Fruit fly (Drosophila melanogaster) whole organism, embryonic: ENCODE results near the gene Rift.

Source experiments
- Abd-B ChIP-seq: fragments of 200-800 bp; sonication (Bioruptor generic); optimal IDR thresholded peaks from 2 replicates; lab custom pipeline; 2018; ENCODE audit warnings: missing biosample characterization, mild to moderate bottlenecking, missing genetic modification characterization, moderate library complexity
- Atf-2 ChIP-seq: fragments of 200-800 bp; sonication (Bioruptor generic); optimal IDR thresholded peaks from 2 replicates; lab custom pipeline; 2016; ENCODE audit warnings: missing biosample characterization, missing genetic modification characterization
- CG10462 ChIP-seq: fragments of 200-800 bp; sonication (Bioruptor generic); optimal IDR thresholded peaks from 2 replicates; lab custom pipeline; 2016; ENCODE audit warnings: missing biosample characterization, missing genetic modification characterization
- CG11504 ChIP-seq: fragments of 200-800 bp; sonication (Bioruptor generic); optimal IDR thresholded peaks from 3 replicates; lab custom pipeline; 2019; ENCODE audit warnings: missing biosample characterization, mild to moderate bottlenecking, missing genetic modification characterization, moderate library complexity
- CG12155 ChIP-seq: fragments of 200-800 bp; sonication (Bioruptor generic); optimal IDR thresholded peaks from 3 replicates; lab custom pipeline; 2016; ENCODE audit warnings: missing biosample characterization, missing genetic modification characterization
- CG12391 ChIP-seq: fragments of 200-800 bp; sonication (Bioruptor generic); optimal IDR thresholded peaks from 3 replicates; lab custom pipeline; 2018; ENCODE audit warnings: missing biosample characterization, mild to moderate bottlenecking, missing genetic modification characterization, moderate library complexity
- CG15073 ChIP-seq: fragments of 200-800 bp; sonication (Bioruptor generic); optimal IDR thresholded peaks from 2 replicates; lab custom pipeline; 2016; ENCODE audit warnings: missing biosample characterization, missing genetic modification characterization
- CG15479 ChIP-seq: fragments of 200-800 bp; sonication (Bioruptor generic); optimal IDR thresholded peaks from 3 replicates; lab custom pipeline; 2019; ENCODE audit warnings: missing biosample characterization, mild to moderate bottlenecking, missing genetic modification characterization, moderate library complexity
- CG1603 ChIP-seq: fragments of 200-800 bp; sonication (Bioruptor generic); optimal IDR thresholded peaks from 2 replicates; lab custom pipeline; 2019; ENCODE audit warnings: missing biosample characterization, mild to moderate bottlenecking, missing genetic modification characterization, moderate library complexity
- CG3065 ChIP-seq: fragments of 200-800 bp; sonication (Bioruptor generic); optimal IDR thresholded peaks from 2 replicates; lab custom pipeline; 2016; ENCODE audit warnings: missing biosample characterization, missing genetic modification characterization
- CG34224 ChIP-seq: fragments of 200-800 bp; sonication (Bioruptor generic); IDR thresholded peaks from 3 replicates; pipeline ENCODE4 v1.3.6; 2022; ENCODE audit warnings: missing biosample characterization, missing genetic modification characterization; ENCODE audit not compliant: partially characterized antibody
- CG34376 ChIP-seq: fragments of 200-800 bp; sonication (Bioruptor generic); optimal IDR thresholded peaks from 2 replicates; lab custom pipeline; 2018; ENCODE audit warnings: missing biosample characterization, mild to moderate bottlenecking, missing genetic modification characterization
- CG3847 ChIP-seq: fragments of 200-800 bp; sonication (Bioruptor generic); IDR thresholded peaks from 2 replicates; pipeline ENCODE4 v1.3.6; 2022; ENCODE audit warnings: missing biosample characterization, missing genetic modification characterization
- CG4404 ChIP-seq: fragments of 200-800 bp; sonication (Bioruptor generic); IDR thresholded peaks from 2 replicates; pipeline ENCODE4 v1.3.6; 2022; ENCODE audit warnings: missing biosample characterization, missing genetic modification characterization
- CG8765 ChIP-seq: fragments of 200-800 bp; sonication (Bioruptor generic); IDR thresholded peaks from 2 replicates; pipeline ENCODE4 v1.3.6; 2022; ENCODE audit warnings: missing biosample characterization, missing genetic modification characterization
- CG9817 ChIP-seq: fragments of 200-800 bp; sonication (Bioruptor generic); optimal IDR thresholded peaks from 2 replicates; lab custom pipeline; 2018; ENCODE audit warnings: missing biosample characterization, mild to moderate bottlenecking, missing genetic modification characterization, moderate library complexity
- D ChIP-seq, 2 experiments: fragments of 200-800 bp in 1 of 2; fragments of >200 bp in 1 of 2; sonication (Bioruptor generic) in 1 of 2; optimal IDR thresholded peaks; 2 replicates in 1 of 2; 3 replicates in 1 of 2; lab custom pipeline; 2017; ENCODE audit warnings: mild to moderate bottlenecking in 1 of 2, missing biosample characterization in 1 of 2, missing genetic modification characterization in 1 of 2, missing genetic modification reagents in 1 of 2
- Dp ChIP-seq: fragments of 200-800 bp; sonication (Bioruptor generic); optimal IDR thresholded peaks from 2 replicates; lab custom pipeline; 2018; ENCODE audit warnings: missing biosample characterization, mild to moderate bottlenecking, missing genetic modification characterization, moderate library complexity
- E2f1 ChIP-seq: fragments of 200-800 bp; sonication (Bioruptor generic); IDR thresholded peaks from 2 replicates; pipeline ENCODE4 v1.3.6; 2022; ENCODE audit warnings: missing biosample characterization, missing genetic modification characterization
- Fer1 ChIP-seq: fragments of 200-800 bp; sonication (Bioruptor generic); optimal IDR thresholded peaks from 2 replicates; lab custom pipeline; 2017; ENCODE audit warnings: missing biosample characterization, mild to moderate bottlenecking, missing genetic modification characterization
- Hr3 ChIP-seq: fragments of 200-800 bp; sonication (Bioruptor generic); optimal IDR thresholded peaks from 3 replicates; lab custom pipeline; 2016; ENCODE audit warnings: missing biosample characterization, missing genetic modification characterization
- Kr ChIP-seq: fragments of 200-800 bp; sonication (Bioruptor generic); optimal IDR thresholded peaks from 2 replicates; lab custom pipeline; 2017; ENCODE audit warnings: missing biosample characterization, mild to moderate bottlenecking, missing genetic modification characterization
- NfI ChIP-seq: fragments of 200-800 bp; sonication (Bioruptor generic); optimal IDR thresholded peaks from 3 replicates; lab custom pipeline; 2018; ENCODE audit warnings: missing biosample characterization, mild to moderate bottlenecking, missing genetic modification characterization, moderate library complexity
- PHDP ChIP-seq: fragments of 200-800 bp; sonication (Bioruptor generic); optimal IDR thresholded peaks from 3 replicates; lab custom pipeline; 2018; ENCODE audit warnings: missing biosample characterization, mild to moderate bottlenecking, missing genetic modification characterization, moderate library complexity
- Trl ChIP-seq, 3 experiments: fragments of >200 bp in 2 of 3; fragments of 200-800 bp in 1 of 3; sonication (Bioruptor generic) in 1 of 3; optimal IDR thresholded peaks; 2 replicates in 1 of 3; 3 replicates in 2 of 3; lab custom pipeline; 2016 to 2017; ENCODE audit warnings: missing biosample characterization in 1 of 3, missing genetic modification characterization in 1 of 3
- Xbp1 ChIP-seq: fragments of 200-800 bp; sonication (Bioruptor generic); optimal IDR thresholded peaks from 3 replicates; lab custom pipeline; 2016; ENCODE audit warnings: missing biosample characterization, mild to moderate bottlenecking, missing genetic modification characterization
- bbx ChIP-seq: fragments of 200-800 bp; sonication (Bioruptor generic); IDR thresholded peaks from 2 replicates; pipeline ENCODE4 v1.3.6; 2022; ENCODE audit warnings: missing biosample characterization, missing genetic modification characterization; ENCODE audit not compliant: partially characterized antibody
- bowl ChIP-seq: fragments of 200-800 bp; sonication (Bioruptor generic); IDR thresholded peaks from 2 replicates; pipeline ENCODE4 v1.3.6; 2022; ENCODE audit warnings: missing biosample characterization, missing genetic modification characterization
- btn ChIP-seq: fragments of 200-800 bp; sonication (Bioruptor generic); optimal IDR thresholded peaks from 2 replicates; lab custom pipeline; 2016; ENCODE audit warnings: missing biosample characterization, missing genetic modification characterization
- dan ChIP-seq: fragments of 200-800 bp; sonication (Bioruptor generic); IDR thresholded peaks from 2 replicates; pipeline ENCODE4 v1.3.6; 2022; ENCODE audit warnings: missing biosample characterization, missing genetic modification characterization
- ewg ChIP-seq: fragments of 200-800 bp; sonication (Bioruptor generic); optimal IDR thresholded peaks from 3 replicates; lab custom pipeline; 2017; ENCODE audit warnings: mild to moderate bottlenecking, missing biosample characterization, missing genetic modification reagents, missing genetic modification characterization
- fd3F ChIP-seq: fragments of 200-800 bp; sonication (Bioruptor generic); optimal IDR thresholded peaks from 2 replicates; lab custom pipeline; 2018; ENCODE audit warnings: missing biosample characterization, mild to moderate bottlenecking, missing genetic modification characterization, moderate library complexity
- grn ChIP-seq: fragments of 200-800 bp; sonication (Bioruptor generic); optimal IDR thresholded peaks from 3 replicates; lab custom pipeline; 2017; ENCODE audit warnings: missing biosample characterization, missing genetic modification characterization
- her ChIP-seq: fragments of 200-800 bp; sonication (Bioruptor generic); optimal IDR thresholded peaks from 2 replicates; lab custom pipeline; 2016; ENCODE audit warnings: missing biosample characterization, missing genetic modification characterization
- lov ChIP-seq, 2 experiments: fragments of 200-800 bp in 1 of 2; fragments of >200 bp in 1 of 2; sonication (Bioruptor generic) in 1 of 2; IDR thresholded peaks in 1 of 2; optimal IDR thresholded peaks in 1 of 2; 2 replicates in 1 of 2; 3 replicates in 1 of 2; pipeline versions ENCODE4 v1.3.6 to Lab custom; 2017 to 2022; ENCODE audit warnings: missing biosample characterization in 1 of 2, missing genetic modification characterization in 1 of 2
- mld ChIP-seq: fragments of 200-800 bp; sonication (Bioruptor generic); IDR thresholded peaks from 3 replicates; pipeline ENCODE4 v1.3.6; 2022; ENCODE audit warnings: missing biosample characterization, missing genetic modification characterization; ENCODE audit not compliant: partially characterized antibody
- pros ChIP-seq: fragments of 200-800 bp; sonication (Bioruptor generic); optimal IDR thresholded peaks from 3 replicates; lab custom pipeline; 2019; ENCODE audit warnings: missing biosample characterization, mild to moderate bottlenecking, missing genetic modification characterization, moderate library complexity
- pzg ChIP-seq: fragments of 200-800 bp; sonication (Bioruptor generic); optimal IDR thresholded peaks from 3 replicates; lab custom pipeline; 2018; ENCODE audit warnings: missing biosample characterization, mild to moderate bottlenecking, missing genetic modification characterization, moderate library complexity
- run ChIP-seq: fragments of 200-800 bp; sonication (Bioruptor generic); optimal IDR thresholded peaks from 3 replicates; lab custom pipeline; 2018; ENCODE audit warnings: missing biosample characterization, mild to moderate bottlenecking, missing genetic modification characterization
- sd ChIP-seq: fragments of 200-800 bp; sonication (Bioruptor generic); optimal IDR thresholded peaks from 3 replicates; lab custom pipeline; 2018; ENCODE audit warnings: missing biosample characterization, mild to moderate bottlenecking, missing genetic modification characterization, moderate library complexity
- stwl ChIP-seq: fragments of 200-800 bp; sonication (Bioruptor generic); optimal IDR thresholded peaks from 3 replicates; lab custom pipeline; 2018; ENCODE audit warnings: missing biosample characterization, mild to moderate bottlenecking, missing genetic modification characterization, moderate library complexity
- sug ChIP-seq: fragments of 200-800 bp; optimal IDR thresholded peaks from 2 replicates; lab custom pipeline; 2019; ENCODE audit warnings: missing biosample characterization, mild to moderate bottlenecking, missing genetic modification characterization, moderate library complexity
- trem ChIP-seq: fragments of 200-800 bp; optimal IDR thresholded peaks from 3 replicates; lab custom pipeline; 2019; ENCODE audit warnings: missing biosample characterization, mild to moderate bottlenecking, missing genetic modification characterization, moderate library complexity
- unc-4 ChIP-seq: fragments of 200-800 bp; sonication (Bioruptor generic); IDR thresholded peaks from 2 replicates; pipeline ENCODE4 v1.3.6; 2022; ENCODE audit warnings: missing biosample characterization, missing genetic modification characterization; ENCODE audit not compliant: partially characterized antibody
- z ChIP-seq: fragments of 200-800 bp; sonication (Bioruptor generic); IDR thresholded peaks from 3 replicates; pipeline ENCODE4 v1.3.6; 2022; ENCODE audit warnings: missing biosample characterization, missing genetic modification characterization
- zen ChIP-seq: fragments of 200-800 bp; sonication (Bioruptor generic); optimal IDR thresholded peaks from 3 replicates; lab custom pipeline; 2018; ENCODE audit warnings: missing biosample characterization, mild to moderate bottlenecking, missing genetic modification characterization, moderate library complexity
- zf30C ChIP-seq: fragments of 200-800 bp; sonication (Bioruptor generic); optimal IDR thresholded peaks from 3 replicates; lab custom pipeline; 2018; ENCODE audit warnings: missing biosample characterization, mild to moderate bottlenecking, missing genetic modification characterization
- zfh2 ChIP-seq: fragments of 200-800 bp; sonication (Bioruptor generic); optimal IDR thresholded peaks from 2 replicates; lab custom pipeline; 2016; ENCODE audit warnings: missing biosample characterization, missing genetic modification characterization

The Rift gene

dm6 chr3R:31800663-31801062, 9.3 kb downstream of the Rift start, which contains the start of gene Ir100a:
Gene Ir100a (plus strand): TSS chr3R:31800963.
- TF ChIP-seq zen (no peak), CG4404 (GFP tag; lab: Robert Waterston, UW) (no peak), sd (tag; lab: Kevin White, UChicago) (no peak), dan (GFP tag; lab: Robert Waterston, UW) (no peak), btn (GFP tag; lab: Kevin White, UChicago) (no peak), pros (no peak), CG8765 (GFP tag; lab: Robert Waterston, UW) (no peak), Atf-2 (GFP tag; lab: Kevin White, UChicago) (no peak), CG15479 (GFP tag; lab: Kevin White, UChicago) (no peak), pzg (GFP tag; lab: Kevin White, UChicago) (no peak), CG10462 (no peak), PHDP (no peak), Fer1 (GFP tag; lab: Kevin White, UChicago) (no peak), fd3F (GFP tag; lab: Kevin White, UChicago) (no peak), zfh2 (GFP tag; lab: Kevin White, UChicago) (no peak), CG12155 (GFP tag; lab: Kevin White, UChicago) (no peak)

- TF ChIP-seq D (optimal IDR thresholded peaks at IDR 0.05; lab: Kevin White, UChicago) = no peak
- TF ChIP-seq D (GFP tag; optimal IDR thresholded peaks at IDR 0.05; lab: Kevin White, UChicago) = no peak
- no peak for TF ChIP-seq CG12391 (tag; lab: Kevin White, UChicago)
- TF ChIP-seq NfI (GFP tag; lab: Kevin White, UChicago) = no peak
- TF ChIP-seq bbx (GFP tag; lab: Robert Waterston, UW) = peak; percentile 37
- TF ChIP-seq CG34224 (GFP tag; lab: Robert Waterston, UW) = peak; percentile 23; the same call in 1 of the 3 replicates
- TF ChIP-seq Xbp1 (GFP tag; lab: Kevin White, UChicago) = no peak
- peak; percentile 48; the same call in 1 of the 3 replicates for TF ChIP-seq mld (GFP tag; lab: Robert Waterston, UW)
- no peak for TF ChIP-seq CG11504 (tag; lab: Kevin White, UChicago)
- no peak for TF ChIP-seq Abd-B
- no peak for TF ChIP-seq CG9817 (tag; lab: Kevin White, UChicago)
- no peak for TF ChIP-seq grn (GFP tag; lab: Kevin White, UChicago)
- TF ChIP-seq CG3847 = 0 out of 2 replicates have a peak, but pooled peaks have one; percentile 18
- peak; percentile 76 for TF ChIP-seq CG1603 (tag; lab: Kevin White, UChicago)
- TF ChIP-seq unc-4 (GFP tag; lab: Robert Waterston, UW) = no peak
- TF ChIP-seq PHDP = no peak
- no peak for TF ChIP-seq lov (optimal IDR thresholded peaks at IDR 0.05; lab: Kevin White, UChicago)
- TF ChIP-seq lov (GFP tag; IDR thresholded peaks at IDR 0.05; lab: Robert Waterston, UW) = 0 out of 3 replicates have a peak, but pooled peaks have one; percentile 13
- TF ChIP-seq trem = peak; percentile 51
- peak; percentile 77 for TF ChIP-seq Hr3
- peak; percentile 95 for TF ChIP-seq Dp (GFP tag; lab: Kevin White, UChicago)
- TF ChIP-seq her (GFP tag; lab: Kevin White, UChicago) = peak; percentile 7
- TF ChIP-seq Kr = no peak
- peak; percentile 96 for TF ChIP-seq sug (tag; lab: Kevin White, UChicago)
- TF ChIP-seq E2f1 (GFP tag; lab: Robert Waterston, UW) = peak; percentile 87
- no peak for TF ChIP-seq CG15073 (GFP tag; lab: Kevin White, UChicago)
- peak; percentile 35 for TF ChIP-seq stwl (tag; lab: Kevin White, UChicago)
- TF ChIP-seq bowl (GFP tag; lab: Robert Waterston, UW) = no peak
- peak; percentile 24 for TF ChIP-seq ewg (GFP tag; lab: Kevin White, UChicago)
- TF ChIP-seq z (GFP tag; lab: Robert Waterston, UW) = no peak
- no peak for TF ChIP-seq zf30C (GFP tag; lab: Kevin White, UChicago)
- TF ChIP-seq CG34376 (GFP tag; lab: Kevin White, UChicago) = peak; percentile 23
- no peak for TF ChIP-seq Trl (optimal IDR thresholded peaks at IDR 0.05; lab: Kevin White, UChicago)
- no peak for TF ChIP-seq Trl (GFP tag; optimal IDR thresholded peaks at IDR 0.05; lab: Kevin White, UChicago)
- no peak for TF ChIP-seq run
- TF ChIP-seq CG3065 (GFP tag; lab: Kevin White, UChicago) = no peak
These were observed 15.5 kb downstream of the Rift start for dm6 chr3R:31794457-31794856.
